Worm (Caenorhabditis elegans): ENCODE results near the gene dsh-1.

ce11 chrII:5178609-5179008 lies 46.6 kb downstream of the dsh-1 start:
- TF ChIP-seq elt-1 (tag; optimal IDR thresholded peaks at IDR 0.05; ENCODE audit: borderline replicate concordance, insufficient read depth) (no peak), nhr-28 (tag; optimal IDR thresholded peaks at IDR 0.05) (no peak), sptf-1 (tag; optimal IDR thresholded peaks at IDR 0.05) (no peak), mep-1 (tag; optimal IDR thresholded peaks at IDR 0.05) (no peak), elt-3 (tag; optimal IDR thresholded peaks at IDR 0.05) (no peak), ces-1 (GFP tag; optimal IDR thresholded peaks at IDR 0.05) (no peak), ztf-11 (tag; optimal IDR thresholded peaks at IDR 0.05) (no peak), lsy-2 (tag; optimal IDR thresholded peaks at IDR 0.05) (no peak)
